Worm (Caenorhabditis elegans) whole organism, young adult: ENCODE data around the gene B0244.17.

Experiments used
- B0019.2 ChIP-seq: fragments of 200-800 bp; sonication (Bioruptor generic); conservative IDR thresholded peaks from 2 replicates; pipeline ENCODE4 v1.3.6; 2022; ENCODE audit warnings: missing genetic modification reagents, missing genetic modification characterization, missing compliant biosample characterization
- F33H1.4 ChIP-seq: fragments of 200-800 bp; sonication (Bioruptor generic); IDR thresholded peaks from 2 replicates; pipeline ENCODE4 v1.3.6; 2022; ENCODE audit warnings: missing genetic modification reagents, missing genetic modification characterization, missing compliant biosample characterization
- F49E8.2 ChIP-seq: sonication (generic microtip); optimal IDR thresholded peaks from 3 replicates; lab custom pipeline; 2017; ENCODE audit warnings: missing genetic modification characterization, mild to moderate bottlenecking, missing compliant biosample characterization, antibody characterized with exemption, moderate library complexity; ENCODE audit not compliant: insufficient read depth
- F52B5.7 ChIP-seq: sonication (generic microtip); optimal IDR thresholded peaks from 2 replicates; lab custom pipeline; 2016; ENCODE audit warnings: mild to moderate bottlenecking, missing genetic modification characterization, missing compliant biosample characterization
- aptf-2 ChIP-seq: fragments of 200-800 bp; sonication (Bioruptor generic); conservative IDR thresholded peaks from 2 replicates; pipeline ENCODE4 v1.3.6; 2022; ENCODE audit warnings: missing genetic modification reagents, missing genetic modification characterization, missing compliant biosample characterization
- attf-3 ChIP-seq: fragments of 200-800 bp; sonication (Bioruptor generic); conservative IDR thresholded peaks from 2 replicates; pipeline ENCODE4 v1.3.6; 2022; ENCODE audit warnings: missing genetic modification reagents, missing genetic modification characterization, missing compliant biosample characterization
- cebp-2 ChIP-seq: fragments of 200-800 bp; sonication (Bioruptor generic); IDR thresholded peaks from 2 replicates; pipeline ENCODE4 v1.3.6; 2022; ENCODE audit warnings: missing genetic modification characterization, missing compliant biosample characterization
- hmg-1.2 ChIP-seq: fragments of 200-800 bp; sonication (Bioruptor generic); IDR thresholded peaks from 2 replicates; pipeline ENCODE4 v1.3.6; 2022; ENCODE audit warnings: missing genetic modification reagents, missing genetic modification characterization, missing compliant biosample characterization
- mxl-1 ChIP-seq: sonication (generic microtip); optimal IDR thresholded peaks from 2 replicates; lab custom pipeline; 2016; ENCODE audit warnings: missing genetic modification characterization, missing compliant biosample characterization
- pha-4 ChIP-seq: fragments of 150-350 bp; sonication (generic microtip); optimal IDR thresholded peaks from 2 replicates; lab custom pipeline; 2014; ENCODE audit warnings: missing biosample characterization, missing genetic modification reagents, missing genetic modification characterization
- snpc-4 ChIP-seq, 5 experiments: fragments of 150-350 bp in 1 of 5; sonication (generic microtip) in 4 of 5; optimal IDR thresholded peaks; 2 replicates each; lab custom pipeline; 2014 to 2018; ENCODE audit warnings: missing genetic modification characterization in 5 of 5, missing biosample characterization in 3 of 5, antibody characterized with exemption in 2 of 5, mild to moderate bottlenecking in 2 of 5, missing compliant biosample characterization in 2 of 5, missing genotype in 2 of 5, moderate library complexity in 2 of 5, missing genetic modification reagents in 1 of 5

ce11 chrIII:5763988-5764387 is 31.0 kb downstream of the B0244.17 start:
- TF ChIP-seq hmg-1.2 (no peak), pha-4 (no peak), F52B5.7 (tag; lab: Kevin White, UChicago) (no peak), snpc-4 (GFP tag; optimal IDR thresholded peaks at IDR 0.05; lab: Kevin White, UChicago) (no peak), snpc-4 (tag; optimal IDR thresholded peaks at IDR 0.05; lab: Kevin White, UChicago) (no peak), cebp-2 (GFP tag; lab: Robert Waterston, UW) (no peak), B0019.2 (GFP tag; lab: Robert Waterston, UW) (no peak), attf-3 (no peak), F49E8.2 (tag; lab: Kevin White, UChicago) (no peak), aptf-2 (GFP tag; lab: Robert Waterston, UW) (no peak), F33H1.4 (GFP tag; lab: Robert Waterston, UW) (no peak), mxl-1 (no peak)
